Worm (Caenorhabditis elegans) whole organism, mixed stage, embryonic: Measurements from ENCODE around the gene ZK673.11.
"Not testable (repeated sequence)": the region's sequence is repeated elsewhere in the genome, so short reads cannot be mapped to it uniquely, and the experiment has no call there.

Experiments
- M03D4.4 ChIP-seq: sonication (generic microtip); optimal IDR thresholded peaks from 2 replicates; lab custom pipeline; 2017; ENCODE audit warnings: mild to moderate bottlenecking, missing genetic modification characterization, missing compliant biosample characterization
- bed-3 ChIP-seq: fragments of 200-800 bp; sonication (Bioruptor generic); optimal IDR thresholded peaks from 3 replicates; lab custom pipeline; 2018; ENCODE audit warnings: mild to moderate bottlenecking, missing genetic modification characterization, moderate library complexity, missing compliant biosample characterization
- ceh-39 ChIP-seq: fragments of 150-350 bp; optimal IDR thresholded peaks from 2 replicates; lab custom pipeline; 2014; ENCODE audit warnings: missing biosample characterization, missing genetic modification characterization
- ceh-43 ChIP-seq: fragments of 200-800 bp; sonication (Bioruptor generic); optimal IDR thresholded peaks from 2 replicates; lab custom pipeline; 2018; ENCODE audit warnings: mild to moderate bottlenecking, missing genetic modification characterization, moderate library complexity, missing compliant biosample characterization
- ces-1 ChIP-seq: fragments of 150-350 bp; optimal IDR thresholded peaks from 2 replicates; lab custom pipeline; 2014; ENCODE audit warnings: missing biosample characterization, missing genetic modification reagents, missing genetic modification characterization
- cnd-1 ChIP-seq: fragments of 200-800 bp; sonication (Bioruptor generic); optimal IDR thresholded peaks from 2 replicates; lab custom pipeline; 2018; ENCODE audit warnings: mild to moderate bottlenecking, missing genetic modification characterization, missing compliant biosample characterization
- drap-1 ChIP-seq: fragments of 200-800 bp; sonication (Bioruptor generic); optimal IDR thresholded peaks from 3 replicates; lab custom pipeline; 2018; ENCODE audit warnings: mild to moderate bottlenecking, missing genetic modification characterization, missing compliant biosample characterization
- flh-1 ChIP-seq: fragments of 200-800 bp; sonication (Bioruptor generic); optimal IDR thresholded peaks from 2 replicates; lab custom pipeline; 2018; ENCODE audit warnings: mild to moderate bottlenecking, missing genetic modification characterization, moderate library complexity, missing compliant biosample characterization
- ham-2 ChIP-seq: fragments of 200-800 bp; sonication (Bioruptor generic); optimal IDR thresholded peaks from 2 replicates; lab custom pipeline; 2018; ENCODE audit warnings: mild to moderate bottlenecking, missing genetic modification characterization, missing compliant biosample characterization
- hlh-1 ChIP-seq: fragments of 150-350 bp; optimal IDR thresholded peaks from 2 replicates; lab custom pipeline; 2014; ENCODE audit warnings: missing biosample characterization, missing genetic modification reagents, missing genetic modification characterization
- lin-13 ChIP-seq: fragments of 150-350 bp; optimal IDR thresholded peaks from 2 replicates; lab custom pipeline; 2014; ENCODE audit warnings: missing biosample characterization, missing genetic modification characterization
- lin-32 ChIP-seq: fragments of 200-800 bp; sonication (Bioruptor generic); optimal IDR thresholded peaks from 2 replicates; lab custom pipeline; 2018; ENCODE audit warnings: mild to moderate bottlenecking, missing genetic modification characterization, missing compliant biosample characterization
- lsy-2 ChIP-seq: fragments of 150-350 bp; optimal IDR thresholded peaks from 2 replicates; lab custom pipeline; 2014; ENCODE audit warnings: missing biosample characterization, missing genetic modification characterization
- mab-5 ChIP-seq: fragments of 150-350 bp; optimal IDR thresholded peaks from 2 replicates; lab custom pipeline; 2014; ENCODE audit warnings: missing biosample characterization, missing genetic modification characterization
- mep-1 ChIP-seq: fragments of 150-350 bp; optimal IDR thresholded peaks from 2 replicates; lab custom pipeline; 2017; ENCODE audit warnings: missing biosample characterization, missing genetic modification reagents, missing genetic modification characterization, inconsistent platforms
- nhr-12 ChIP-seq: fragments of 150-350 bp; optimal IDR thresholded peaks from 2 replicates; lab custom pipeline; 2014; ENCODE audit warnings: missing biosample characterization, missing genetic modification characterization
- nhr-2 ChIP-seq: fragments of 150-350 bp; optimal IDR thresholded peaks from 2 replicates; lab custom pipeline; 2014; ENCODE audit warnings: missing biosample characterization, missing genetic modification characterization
- nhr-28 ChIP-seq: fragments of 150-350 bp; optimal IDR thresholded peaks from 2 replicates; lab custom pipeline; 2014; ENCODE audit warnings: missing biosample characterization, missing genetic modification characterization
- nhr-76 ChIP-seq: sonication (generic microtip); optimal IDR thresholded peaks from 2 replicates; lab custom pipeline; 2017; ENCODE audit warnings: missing biosample characterization, missing genetic modification characterization
- pha-4 ChIP-seq: fragments of 150-350 bp; optimal IDR thresholded peaks from 2 replicates; lab custom pipeline; 2018; ENCODE audit warnings: missing biosample characterization, missing genetic modification reagents, missing genetic modification characterization
- sem-2 ChIP-seq: fragments of 200-800 bp; sonication (Bioruptor generic); optimal IDR thresholded peaks from 2 replicates; lab custom pipeline; 2018; ENCODE audit warnings: mild to moderate bottlenecking, missing genetic modification characterization, missing compliant biosample characterization
- snpc-4 ChIP-seq: fragments of 150-350 bp; optimal IDR thresholded peaks from 2 replicates; lab custom pipeline; 2014; ENCODE audit warnings: missing biosample characterization, missing genetic modification characterization
- sptf-1 ChIP-seq: sonication (generic microtip); optimal IDR thresholded peaks from 2 replicates; lab custom pipeline; 2017; ENCODE audit warnings: mild to moderate bottlenecking, missing genetic modification characterization, moderate library complexity, missing compliant biosample characterization
- tbx-8 ChIP-seq: fragments of 200-800 bp; sonication (Bioruptor generic); optimal IDR thresholded peaks from 2 replicates; lab custom pipeline; 2018; ENCODE audit warnings: mild to moderate bottlenecking, missing genetic modification characterization, moderate library complexity, missing compliant biosample characterization
- unc-120 ChIP-seq: sonication (generic microtip); optimal IDR thresholded peaks from 2 replicates; lab custom pipeline; 2017; ENCODE audit warnings: missing genetic modification characterization, missing compliant biosample characterization; ENCODE audit not compliant: poor library complexity, severe bottlenecking
- unc-39 ChIP-seq: fragments of 150-350 bp; optimal IDR thresholded peaks from 2 replicates; lab custom pipeline; 2014; ENCODE audit warnings: missing biosample characterization, missing genetic modification characterization
- unc-62 ChIP-seq: fragments of 150-350 bp; optimal IDR thresholded peaks from 2 replicates; lab custom pipeline; 2014; ENCODE audit warnings: missing biosample characterization, missing genetic modification reagents, missing genetic modification characterization
- zip-8 ChIP-seq: fragments of 150-350 bp; optimal IDR thresholded peaks from 2 replicates; lab custom pipeline; 2014; ENCODE audit warnings: missing biosample characterization, missing genetic modification characterization
- ztf-11 ChIP-seq: fragments of 150-350 bp; optimal IDR thresholded peaks from 2 replicates; lab custom pipeline; 2014; ENCODE audit warnings: missing biosample characterization, missing genetic modification characterization

Gene ZK673.11

ce11 chrII:10437840-10438239 is 19.2 kb upstream of the ZK673.11 start:
- TF ChIP-seq M03D4.4 (tag; lab: Kevin White, UChicago) (no peak), sptf-1 (tag; lab: Kevin White, UChicago) (no peak), unc-62 (no peak), zip-8 (tag; lab: Kevin White, UChicago) (no peak), pha-4 (tag; lab: Kevin White, UChicago) (no peak), nhr-2 (tag; lab: Kevin White, UChicago) (no peak), bed-3 (GFP tag; lab: Kevin White, UChicago) (no peak), unc-39 (no peak), nhr-76 (tag; lab: Kevin White, UChicago) (no peak), nhr-28 (no peak), unc-120 (tag; lab: Kevin White, UChicago) (no peak), snpc-4 (tag; lab: Kevin White, UChicago) (no peak)
- TF ChIP-seq, all 35 proteins: peak for 0

- TF ChIP-seq tbx-8 (GFP tag; lab: Kevin White, UChicago), result no peak
- no peak for TF ChIP-seq ceh-43
- no peak for TF ChIP-seq flh-1 (GFP tag; lab: Kevin White, UChicago)
- no peak for TF ChIP-seq zip-8 (tag; lab: Kevin White, UChicago)
- no peak for TF ChIP-seq mab-5 (tag; lab: Kevin White, UChicago)
- TF ChIP-seq unc-62, result no peak
- TF ChIP-seq ham-2 (GFP tag; lab: Kevin White, UChicago), result no peak
- TF ChIP-seq drap-1 (GFP tag; lab: Kevin White, UChicago), result no peak
- TF ChIP-seq lsy-2 (tag; lab: Kevin White, UChicago), result no peak
- no peak for TF ChIP-seq ztf-11 (tag; lab: Kevin White, UChicago)
- no peak for TF ChIP-seq nhr-12
- TF ChIP-seq cnd-1 (tag; lab: Kevin White, UChicago), result no peak
- TF ChIP-seq pha-4 (tag; lab: Kevin White, UChicago), result no peak
- no peak for TF ChIP-seq mep-1 (tag; lab: Kevin White, UChicago)
- no peak for TF ChIP-seq ceh-39
- no peak for TF ChIP-seq ces-1
- no peak for TF ChIP-seq M03D4.4 (tag; lab: Kevin White, UChicago)
- no peak for TF ChIP-seq sem-2 (GFP tag; lab: Kevin White, UChicago)
These were observed 17.1 kb upstream of the ZK673.11 start, which contains the start of gene E04D5.4 for ce11 chrII:10439976-10440375. Gene E04D5.4, plus strand, starts transcription at chrII:10440276.

- not testable (repeated sequence) for TF ChIP-seq lin-13, cnd-1, hlh-1 (tag; lab: Kevin White, UChicago)
- TF ChIP-seq, all 35 proteins: peak for 0; not testable (repeated sequence) for 35
These were observed 14.2 kb upstream of the ZK673.11 start, which contains the start of gene ZK673.1 for ce11 chrII:10442846-10443245. Gene ZK673.1, plus strand, starts transcription at chrII:10443146.

ce11 chrII:10443898-10444297 is 13.2 kb upstream of the ZK673.11 start:
- TF ChIP-seq ztf-11 (tag; lab: Kevin White, UChicago) (no peak), unc-39 (no peak), nhr-76 (tag; lab: Kevin White, UChicago) (no peak), flh-1 (GFP tag; lab: Kevin White, UChicago) (no peak), unc-120 (tag; lab: Kevin White, UChicago) (no peak), mab-5 (tag; lab: Kevin White, UChicago) (no peak), lsy-2 (tag; lab: Kevin White, UChicago) (no peak)

- no peak for TF ChIP-seq zip-8 (tag; lab: Kevin White, UChicago)
- peak; percentile 77 for TF ChIP-seq lsy-2 (tag; lab: Kevin White, UChicago)
These were observed 11.9 kb upstream of the ZK673.11 start for ce11 chrII:10444971-10445707.

ce11 chrII:10445738-10446137 is 11.3 kb upstream of the ZK673.11 start:
- no peak for TF ChIP-seq ztf-11 (tag; lab: Kevin White, UChicago)
- no peak for TF ChIP-seq lin-32
- no peak for TF ChIP-seq ces-1
- no peak for TF ChIP-seq unc-62
